Worm (Caenorhabditis elegans) whole organism, early embryonic: Measurements from ENCODE around the gene F55F1.2.

ENCODE experiments used
- B0310.2 ChIP-seq: sonication (generic microtip); optimal IDR thresholded peaks from 2 replicates; lab custom pipeline; 2016; ENCODE audit warnings: mild to moderate bottlenecking, missing genetic modification characterization, missing compliant biosample characterization
- F13C5.2 ChIP-seq: sonication (generic microtip); optimal IDR thresholded peaks from 2 replicates; lab custom pipeline; 2017; ENCODE audit warnings: mild to moderate bottlenecking, missing genetic modification characterization, inconsistent platforms, missing compliant biosample characterization
- aly-1 ChIP-seq: sonication (generic microtip); optimal IDR thresholded peaks from 2 replicates; lab custom pipeline; 2016; ENCODE audit warnings: missing genetic modification characterization, missing compliant biosample characterization
- ama-1 ChIP-seq: fragments of 150-350 bp; optimal IDR thresholded peaks from 2 replicates; lab custom pipeline; 2014
- ceh-13 ChIP-seq: fragments of 200-800 bp; sonication (Bioruptor generic); optimal IDR thresholded peaks from 2 replicates; lab custom pipeline; 2018; ENCODE audit warnings: mild to moderate bottlenecking, missing genetic modification characterization, missing compliant biosample characterization
- ceh-36 ChIP-seq: sonication (generic microtip); optimal IDR thresholded peaks from 2 replicates; lab custom pipeline; 2016; ENCODE audit warnings: missing genetic modification characterization, inconsistent platforms, missing compliant biosample characterization
- ets-7 ChIP-seq: sonication (generic microtip); optimal IDR thresholded peaks from 2 replicates; lab custom pipeline; 2016; ENCODE audit warnings: missing genotype, missing genetic modification characterization, missing compliant biosample characterization
- flt-1 ChIP-seq: fragments of 200-800 bp; sonication (Bioruptor generic); IDR thresholded peaks from 2 replicates; pipeline ENCODE4 v1.3.6; 2022; ENCODE audit warnings: missing genetic modification characterization, missing compliant biosample characterization
- hmbx-1 ChIP-seq: sonication (generic microtip); optimal IDR thresholded peaks from 2 replicates; lab custom pipeline; 2016; ENCODE audit warnings: mild to moderate bottlenecking, missing genetic modification characterization, missing compliant biosample characterization
- hmg-4 ChIP-seq: fragments of 200-800 bp; sonication (Bioruptor generic); optimal IDR thresholded peaks from 2 replicates; lab custom pipeline; 2018; ENCODE audit warnings: mild to moderate bottlenecking, missing genetic modification characterization, missing compliant biosample characterization
- hnd-1 ChIP-seq: sonication (generic microtip); optimal IDR thresholded peaks from 2 replicates; lab custom pipeline; 2016; ENCODE audit warnings: missing genetic modification characterization, missing compliant biosample characterization
- pes-1 ChIP-seq: fragments of 200-800 bp; sonication (Bioruptor generic); IDR thresholded peaks from 2 replicates; pipeline ENCODE4 v1.3.6; 2022; ENCODE audit warnings: missing genetic modification reagents, missing genetic modification characterization, missing compliant biosample characterization
- scrt-1 ChIP-seq: fragments of 200-800 bp; sonication (Bioruptor generic); IDR thresholded peaks from 2 replicates; pipeline ENCODE4 v1.3.6; 2022; ENCODE audit warnings: missing genetic modification characterization, missing compliant biosample characterization
- sea-1 ChIP-seq: fragments of 200-800 bp; sonication (Bioruptor generic); conservative IDR thresholded peaks from 2 replicates; pipeline ENCODE4 v1.3.6; 2022; ENCODE audit warnings: missing genetic modification characterization, missing compliant biosample characterization
- tbx-11 ChIP-seq: fragments of 200-800 bp; sonication (Bioruptor generic); IDR thresholded peaks from 2 replicates; pipeline ENCODE4 v1.3.6; 2022; ENCODE audit warnings: missing genetic modification characterization, missing compliant biosample characterization
- tbx-37 ChIP-seq: fragments of 200-800 bp; sonication (Bioruptor generic); conservative IDR thresholded peaks from 2 replicates; pipeline ENCODE4 v1.3.6; 2022; ENCODE audit warnings: missing genetic modification reagents, missing genetic modification characterization, missing compliant biosample characterization
- tra-4 ChIP-seq: sonication (generic microtip); optimal IDR thresholded peaks from 2 replicates; lab custom pipeline; 2017; ENCODE audit warnings: missing genetic modification characterization, missing compliant biosample characterization

F55F1.2 gene

ce11 chrX:2801666-2802065 lies 31.8 kb upstream of the F55F1.2 start:
- TF ChIP-seq tbx-37 (0 out of 2 replicates have a peak, but pooled peaks have one; percentile 24), scrt-1 (GFP tag; lab: Robert Waterston, UW) (0 out of 2 replicates have a peak, but pooled peaks have one; percentile 29), pes-1 (GFP tag; lab: Robert Waterston, UW) (peak; percentile 67), flt-1 (0 out of 2 replicates have a peak, but pooled peaks have one; percentile 20)

DNA sequence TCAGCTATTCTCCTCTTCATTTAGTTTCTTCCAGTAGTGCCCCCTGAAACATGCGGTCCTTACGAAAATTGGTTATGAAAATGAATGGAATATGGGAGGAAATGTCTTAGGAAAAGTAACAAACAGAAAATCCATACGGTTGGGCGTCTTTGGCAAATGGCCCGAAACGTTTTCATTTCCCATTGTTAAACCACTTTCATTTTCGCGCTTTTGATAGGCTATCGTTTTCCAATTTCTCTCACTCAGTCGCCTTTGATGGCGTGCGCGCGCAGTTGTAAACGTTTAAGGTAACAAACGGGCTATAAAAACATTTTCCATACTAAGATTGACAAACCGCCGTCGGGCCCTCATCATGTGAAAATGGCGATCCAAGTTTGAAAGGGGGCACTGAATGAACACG lies 25.2 kb upstream of the F55F1.2 start:
- TF ChIP-seq pes-1 (GFP tag; lab: Robert Waterston, UW) (no peak), B0310.2 (no peak), ets-7 (tag; lab: Kevin White, UChicago) (no peak), scrt-1 (GFP tag; lab: Robert Waterston, UW) (no peak), tbx-11 (GFP tag; lab: Robert Waterston, UW) (no peak), tbx-37 (no peak), F13C5.2 (tag; lab: Kevin White, UChicago) (no peak), ama-1 (no peak), ceh-13 (no peak)

- TF ChIP-seq ama-1 (no peak), flt-1 (no peak), hnd-1 (no peak)
Measured at ce11 chrX:2794324-2794723, 24.5 kb upstream of the F55F1.2 start.

DNA sequence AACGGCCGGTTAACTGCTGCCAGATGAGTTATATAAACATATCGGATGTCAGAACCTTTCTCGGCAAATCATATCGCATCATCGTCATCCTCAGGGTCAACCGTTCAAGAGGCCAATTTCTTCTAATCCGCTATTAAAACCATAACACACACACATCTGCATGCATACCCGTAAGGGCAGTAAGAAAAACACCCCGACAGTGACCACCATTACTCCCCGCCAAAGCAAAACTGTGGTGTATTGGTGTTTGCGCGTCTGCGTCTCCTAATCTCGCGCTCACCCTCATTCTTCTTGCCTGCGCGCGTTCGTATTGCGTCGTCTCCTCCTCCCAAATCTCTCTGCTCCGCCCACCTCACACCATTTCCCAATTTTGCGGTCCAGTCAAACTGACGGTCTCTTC lies 23.7 kb upstream of the F55F1.2 start:
- TF ChIP-seq flt-1: no peak
- 0 out of 2 replicates have a peak, but pooled peaks have one; percentile 25 for TF ChIP-seq scrt-1 (GFP tag; lab: Robert Waterston, UW)
- TF ChIP-seq ets-7 (tag; lab: Kevin White, UChicago): no peak
- peak; percentile 32 for TF ChIP-seq hmg-4 (GFP tag; lab: Kevin White, UChicago)
- peak; percentile 62 for TF ChIP-seq ceh-36 (tag; lab: Kevin White, UChicago)
- TF ChIP-seq tbx-37: no peak; the same call in 1 of the 2 replicates
- no peak for TF ChIP-seq aly-1 (tag; lab: Kevin White, UChicago)
- no peak for TF ChIP-seq tbx-11 (GFP tag; lab: Robert Waterston, UW)
- TF ChIP-seq ama-1: no peak
- TF ChIP-seq B0310.2: no peak
- TF ChIP-seq F13C5.2 (tag; lab: Kevin White, UChicago): no peak
- TF ChIP-seq hnd-1: no peak
- no peak for TF ChIP-seq hmbx-1 (tag; lab: Kevin White, UChicago)

- no peak for TF ChIP-seq tbx-37
- TF ChIP-seq F13C5.2 (tag; lab: Kevin White, UChicago): no peak
- no peak for TF ChIP-seq aly-1 (tag; lab: Kevin White, UChicago)
- no peak for TF ChIP-seq ets-7 (tag; lab: Kevin White, UChicago)
- no peak for TF ChIP-seq ceh-36 (tag; lab: Kevin White, UChicago)
- no peak for TF ChIP-seq hmg-4 (GFP tag; lab: Kevin White, UChicago)
- no peak for TF ChIP-seq hmbx-1 (tag; lab: Kevin White, UChicago)
Measured at ce11 chrX:2777973-2778372, 8.1 kb upstream of the F55F1.2 start.

- TF ChIP-seq tra-4 (tag; lab: Kevin White, UChicago): no peak
- TF ChIP-seq tbx-37: no peak
- no peak for TF ChIP-seq hmbx-1 (tag; lab: Kevin White, UChicago)
- TF ChIP-seq ets-7 (tag; lab: Kevin White, UChicago): no peak
Measured at ce11 chrX:2776955-2777354, 7.1 kb upstream of the F55F1.2 start.

DNA sequence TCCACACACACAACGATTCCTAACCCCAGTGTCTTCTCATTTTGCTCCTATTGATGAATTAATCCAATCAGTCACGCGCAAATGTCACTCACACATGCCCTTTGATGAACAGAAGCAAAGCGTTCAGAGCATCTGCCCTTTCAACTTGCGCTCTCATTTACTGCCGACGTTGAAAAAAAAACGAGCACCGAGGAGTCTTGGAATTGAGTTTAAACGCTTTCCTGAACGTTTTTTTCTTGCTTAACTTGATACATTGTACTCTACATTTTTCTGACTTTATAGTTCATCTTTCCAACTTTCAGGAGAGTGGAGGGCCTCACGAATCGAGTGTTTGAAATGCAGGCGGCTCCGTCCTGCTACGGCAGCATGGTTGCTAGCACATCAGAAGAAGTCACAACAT lies 1.9 kb upstream of the F55F1.2 start, which contains the start of gene cgef-1:
Gene cgef-1 (plus strand): TSS at position 301 of the 400 bp plus-strand sequence.
- no peak for TF ChIP-seq tra-4 (tag; lab: Kevin White, UChicago)
- no peak for TF ChIP-seq ceh-13
- no peak for TF ChIP-seq flt-1
- TF ChIP-seq ceh-36 (tag; lab: Kevin White, UChicago): no peak
- TF ChIP-seq pes-1 (GFP tag; lab: Robert Waterston, UW): no peak
- no peak for TF ChIP-seq hmbx-1 (tag; lab: Kevin White, UChicago)
- TF ChIP-seq hmg-4 (GFP tag; lab: Kevin White, UChicago): no peak
- no peak for TF ChIP-seq aly-1 (tag; lab: Kevin White, UChicago)
- TF ChIP-seq tbx-11 (GFP tag; lab: Robert Waterston, UW): no peak
- no peak for TF ChIP-seq scrt-1 (GFP tag; lab: Robert Waterston, UW)
- no peak for TF ChIP-seq ama-1
- TF ChIP-seq hnd-1: no peak
- no peak for TF ChIP-seq F13C5.2 (tag; lab: Kevin White, UChicago)
- TF ChIP-seq sea-1 (GFP tag; lab: Robert Waterston, UW): no peak
- no peak for TF ChIP-seq B0310.2
- TF ChIP-seq tbx-37: no peak

DNA sequence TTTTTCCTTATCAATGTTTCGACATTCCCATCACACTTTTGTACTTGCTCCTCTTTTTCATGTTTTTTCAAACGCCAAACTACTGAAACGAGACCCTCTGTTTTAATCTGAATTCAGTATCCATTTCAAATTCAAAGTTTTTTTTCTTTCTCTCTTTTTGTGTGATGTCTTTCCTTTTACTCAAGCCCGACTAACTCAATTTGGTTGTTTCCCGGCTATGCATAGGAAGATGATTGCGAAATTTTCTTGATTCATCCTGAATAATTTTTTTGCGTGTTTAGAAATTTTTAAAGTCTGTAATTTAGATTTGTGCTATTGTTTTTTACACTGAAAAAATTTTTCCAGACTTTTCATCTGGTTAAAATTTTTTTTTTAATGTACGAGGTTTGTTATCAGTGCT lies 5.6 kb downstream of the F55F1.2 start:
- no peak for TF ChIP-seq tra-4 (tag; lab: Kevin White, UChicago)
- no peak for TF ChIP-seq ceh-36 (tag; lab: Kevin White, UChicago)
- TF ChIP-seq tbx-11 (GFP tag; lab: Robert Waterston, UW): no peak
- TF ChIP-seq hmg-4 (GFP tag; lab: Kevin White, UChicago): no peak
- TF ChIP-seq aly-1 (tag; lab: Kevin White, UChicago): no peak
- TF ChIP-seq F13C5.2 (tag; lab: Kevin White, UChicago): no peak
- no peak for TF ChIP-seq flt-1
